Fruit fly (Drosophila melanogaster): ENCODE data around the gene Appl.

dm6 chrX:518858-519257, 11.4 kb upstream of the Appl start:
- TF ChIP-seq Blimp-1 (GFP tag; optimal IDR thresholded peaks at IDR 0.05) (no peak), dac (GFP tag; optimal IDR thresholded peaks at IDR 0.05) (no peak), CG32006 (GFP tag; optimal IDR thresholded peaks at IDR 0.05) (no peak), ss (GFP tag; optimal IDR thresholded peaks at IDR 0.05) (no peak), topi (GFP tag; optimal IDR thresholded peaks at IDR 0.05) (no peak), CG6792 (GFP tag; optimal IDR thresholded peaks at IDR 0.05) (no peak), CG16779 (tag; optimal IDR thresholded peaks at IDR 0.05) (no peak), Hr4 (GFP tag; optimal IDR thresholded peaks at IDR 0.05) (no peak), net (GFP tag; optimal IDR thresholded peaks at IDR 0.05) (no peak), Eip93F (GFP tag; optimal IDR thresholded peaks at IDR 0.05) (no peak), CG15336 (GFP tag; IDR thresholded peaks at IDR 0.05) (no peak), eg (GFP tag; IDR thresholded peaks at IDR 0.05) (no peak), spab (GFP tag; optimal IDR thresholded peaks at IDR 0.05) (no peak)

All from whole organism, prepupa.